Fruit fly (Drosophila melanogaster): ENCODE results near the gene CG5708.

dm6 chr2L:10238726-10239652, 12.4 kb upstream of the CG5708 start, which contains the start of gene me31B:
- TF ChIP-seq psq (optimal IDR thresholded peaks at IDR 0.05) = no peak
- TF ChIP-seq Myc (optimal IDR thresholded peaks at IDR 0.05) = no peak
- no peak for TF ChIP-seq h (optimal IDR thresholded peaks at IDR 0.05)
- no peak for TF ChIP-seq ttk (optimal IDR thresholded peaks at IDR 0.05)
- TF ChIP-seq Sin3A (optimal IDR thresholded peaks at IDR 0.05) = no peak
- TF ChIP-seq insv (optimal IDR thresholded peaks at IDR 0.05) = no peak
